Fruit fly (Drosophila melanogaster): Measurements from ENCODE around the gene rump.

rump gene

DNA sequence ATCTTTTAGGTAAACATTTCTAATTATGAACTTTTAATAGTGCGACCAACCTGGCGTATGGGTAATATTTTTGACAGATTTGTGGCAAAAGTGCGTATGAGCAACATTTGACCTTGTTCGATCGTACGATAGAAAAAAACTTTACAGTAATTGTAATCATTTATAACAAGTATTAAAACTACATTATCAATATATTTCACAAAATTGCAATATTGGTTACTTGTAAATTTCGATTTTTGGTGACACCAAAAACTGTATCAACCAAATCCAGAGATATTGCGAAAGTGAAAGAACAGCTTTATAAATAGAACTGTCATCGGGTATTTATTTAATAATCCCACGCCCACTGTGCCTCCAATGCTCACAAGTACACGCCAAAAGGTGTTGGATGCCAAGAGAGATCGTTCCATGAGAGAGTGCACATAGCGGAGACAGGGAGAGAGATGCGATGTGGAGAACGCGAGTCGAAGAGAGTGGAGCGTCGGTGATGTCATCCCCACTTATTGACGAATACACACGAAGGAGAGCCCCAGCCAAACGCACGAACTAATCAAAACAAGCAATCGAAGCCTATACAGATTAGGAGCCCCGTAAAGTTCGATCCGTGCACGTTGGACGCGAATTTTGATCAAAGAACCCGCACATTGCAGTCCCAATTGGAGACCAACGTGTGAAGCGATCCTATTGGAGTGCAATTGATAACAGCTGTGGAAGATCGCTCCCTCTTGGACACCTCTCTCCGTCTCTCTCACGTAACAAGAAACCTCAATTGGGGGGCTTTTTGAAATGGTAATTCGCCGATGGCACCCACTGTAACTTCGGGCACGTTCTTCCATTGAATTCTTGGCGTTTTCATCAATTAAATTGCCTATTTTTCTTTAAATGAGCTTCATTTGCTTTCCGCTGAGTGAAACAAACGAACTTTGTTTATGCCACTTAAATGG is 23.3 kb upstream of the rump start (continued):
- TF ChIP-seq CG16779 (GFP tag; IDR thresholded peaks at IDR 0.05), result peak; percentile 67; the same call in 1 of the 2 replicates
- TF ChIP-seq CkIIα-i1 (GFP tag; IDR thresholded peaks at IDR 0.05), result 0 out of 2 replicates have a peak, but pooled peaks have one; percentile 30
- peak; percentile 95 for TF ChIP-seq caup (GFP tag; optimal IDR thresholded peaks at IDR 0.05; ENCODE audit: severe bottlenecking)
- TF ChIP-seq CG16863 (GFP tag; optimal IDR thresholded peaks at IDR 0.05), result peak; percentile 90
- TF ChIP-seq CrebB (tag; optimal IDR thresholded peaks at IDR 0.05), result peak; percentile 83
- TF ChIP-seq CG13894 (tag; optimal IDR thresholded peaks at IDR 0.05), result peak; percentile 87
- TF ChIP-seq ems (GFP tag; optimal IDR thresholded peaks at IDR 0.05), result peak; percentile 88
- peak; percentile 80 for TF ChIP-seq ci (GFP tag; IDR thresholded peaks at IDR 0.05)
- TF ChIP-seq h (optimal IDR thresholded peaks at IDR 0.05), result no peak
- TF ChIP-seq CG15514 (GFP tag; optimal IDR thresholded peaks at IDR 0.05), result peak; percentile 83
- peak; percentile 87 for TF ChIP-seq CG8359 (GFP tag; optimal IDR thresholded peaks at IDR 0.05; ENCODE audit: borderline replicate concordance)
- peak; percentile 92 for TF ChIP-seq Mad (GFP tag; optimal IDR thresholded peaks at IDR 0.05)
- TF ChIP-seq scrt (GFP tag; optimal IDR thresholded peaks at IDR 0.05), result peak; percentile 92
- TF ChIP-seq Six4 (GFP tag; optimal IDR thresholded peaks at IDR 0.05), result peak; percentile 94
- TF ChIP-seq Blimp-1 (GFP tag; optimal IDR thresholded peaks at IDR 0.05), result peak; percentile 89
- peak; percentile 95 for TF ChIP-seq CG12219 (GFP tag; optimal IDR thresholded peaks at IDR 0.05)
- peak; percentile 82 for TF ChIP-seq Neu2 (GFP tag; optimal IDR thresholded peaks at IDR 0.05; ENCODE audit: borderline replicate concordance)
- TF ChIP-seq CG1603 (tag; optimal IDR thresholded peaks at IDR 0.05), result peak; percentile 74
- no peak for TF ChIP-seq prd (optimal IDR thresholded peaks at IDR 0.05)
- peak; percentile 90 for TF ChIP-seq prd (GFP tag; IDR thresholded peaks at IDR 0.05)
- peak; percentile 84 for TF ChIP-seq Spps (tag; optimal IDR thresholded peaks at IDR 0.05)
- peak; percentile 96 for TF ChIP-seq kay (GFP tag; optimal IDR thresholded peaks at IDR 0.05)
- TF ChIP-seq CG11247 (GFP tag; IDR thresholded peaks at IDR 0.05), result peak; percentile 73; the same call in 1 of the 2 replicates
- TF ChIP-seq esg (GFP tag; conservative IDR thresholded peaks at IDR 0.05), result peak; percentile 90
- peak; percentile 81; the same call in 1 of the 2 replicates for TF ChIP-seq CG31224 (GFP tag; IDR thresholded peaks at IDR 0.05)
- peak; percentile 79 for TF ChIP-seq B-H1 (GFP tag; IDR thresholded peaks at IDR 0.05)
- peak; percentile 89 for TF ChIP-seq trh (GFP tag; optimal IDR thresholded peaks at IDR 0.05)
- TF ChIP-seq tx (GFP tag; optimal IDR thresholded peaks at IDR 0.05), result peak; percentile 93
- TF ChIP-seq HmgD (GFP tag; optimal IDR thresholded peaks at IDR 0.05), result peak; percentile 57
- TF ChIP-seq luna (GFP tag; optimal IDR thresholded peaks at IDR 0.05), result peak; percentile 44
- 0 out of 3 replicates have a peak, but pooled peaks have one; percentile 19 for TF ChIP-seq otp (GFP tag; IDR thresholded peaks at IDR 0.05)
- TF ChIP-seq CG10543 (GFP tag; optimal IDR thresholded peaks at IDR 0.05), result peak; percentile 98
- peak; percentile 93 for TF ChIP-seq Rfx (GFP tag; IDR thresholded peaks at IDR 0.05)
- peak; percentile 79; the same call in 2 of the 3 replicates for TF ChIP-seq H15 (GFP tag; IDR thresholded peaks at IDR 0.05)
- TF ChIP-seq CG2129 (GFP tag; IDR thresholded peaks at IDR 0.05; ENCODE audit: partially characterized antibody), result no peak
- TF ChIP-seq en (GFP tag; optimal IDR thresholded peaks at IDR 0.05), result peak; percentile 91
- TF ChIP-seq CG12236 (GFP tag; optimal IDR thresholded peaks at IDR 0.05), result peak; percentile 69
- TF ChIP-seq p53 (GFP tag; optimal IDR thresholded peaks at IDR 0.05), result peak; percentile 72
- peak; percentile 99 for TF ChIP-seq BtbVII (GFP tag; optimal IDR thresholded peaks at IDR 0.05)
- TF ChIP-seq CG4820 (GFP tag; optimal IDR thresholded peaks at IDR 0.05), result peak; percentile 94
- TF ChIP-seq hb (GFP tag; IDR thresholded peaks at IDR 0.05; ENCODE audit: partially characterized antibody), result no peak
- TF ChIP-seq Hand (GFP tag; optimal IDR thresholded peaks at IDR 0.05), result peak; percentile 97
- no peak for TF ChIP-seq zf30C (GFP tag; optimal IDR thresholded peaks at IDR 0.05)
- TF ChIP-seq dmrt11E (tag; optimal IDR thresholded peaks at IDR 0.05), result peak; percentile 85
- TF ChIP-seq Lim3 (GFP tag; IDR thresholded peaks at IDR 0.05), result peak; percentile 40; the same call in 1 of the 2 replicates
- TF ChIP-seq CG9932 (GFP tag; IDR thresholded peaks at IDR 0.05), result peak; percentile 89
- peak; percentile 73 for TF ChIP-seq MBD-R2 (GFP tag; IDR thresholded peaks at IDR 0.05)
- TF ChIP-seq seq (GFP tag; IDR thresholded peaks at IDR 0.05), result peak; percentile 91
